Fruit fly (Drosophila melanogaster) whole organism, prepupa: Measurements from ENCODE around the gene CG1951.

Experiments used
- CG10631 ChIP-seq: fragments of 200-800 bp; sonication (Bioruptor generic); optimal IDR thresholded peaks from 2 replicates; lab custom pipeline; 2016; ENCODE audit warnings: missing biosample characterization, missing genetic modification characterization
- CG10669 ChIP-seq: fragments of 200-800 bp; sonication (Bioruptor generic); optimal IDR thresholded peaks from 3 replicates; lab custom pipeline; 2018; ENCODE audit warnings: missing biosample characterization, mild to moderate bottlenecking, missing genetic modification characterization, moderate library complexity
- CG11762 ChIP-seq: fragments of 200-800 bp; sonication (Bioruptor generic); optimal IDR thresholded peaks from 3 replicates; lab custom pipeline; 2016; ENCODE audit warnings: missing biosample characterization, missing genetic modification characterization; ENCODE audit not compliant: insufficient read depth
- CG11902 ChIP-seq: fragments of 200-800 bp; sonication (Bioruptor generic); optimal IDR thresholded peaks from 3 replicates; lab custom pipeline; 2016; ENCODE audit warnings: missing biosample characterization, missing genetic modification characterization
- CG15336 ChIP-seq: fragments of 200-800 bp; sonication (Bioruptor generic); IDR thresholded peaks from 2 replicates; pipeline ENCODE4 v1.3.6; 2022; ENCODE audit warnings: missing biosample characterization, missing genetic modification characterization
- CG16779 ChIP-seq: fragments of 200-800 bp; sonication (Bioruptor generic); optimal IDR thresholded peaks from 3 replicates; lab custom pipeline; 2017; ENCODE audit warnings: missing biosample characterization, mild to moderate bottlenecking, missing genetic modification characterization
- CG31627 ChIP-seq: fragments of 200-800 bp; sonication (Bioruptor generic); optimal IDR thresholded peaks from 3 replicates; lab custom pipeline; 2016; ENCODE audit warnings: missing biosample characterization, missing genetic modification characterization
- CG32006 ChIP-seq: fragments of 200-800 bp; sonication (Bioruptor generic); optimal IDR thresholded peaks from 3 replicates; lab custom pipeline; 2017; ENCODE audit warnings: missing biosample characterization, mild to moderate bottlenecking, missing genetic modification characterization
- CG34406 ChIP-seq: fragments of 200-800 bp; sonication (Bioruptor generic); optimal IDR thresholded peaks from 3 replicates; lab custom pipeline; 2016; ENCODE audit warnings: missing biosample characterization, missing genetic modification characterization
- CG4318 ChIP-seq: fragments of 200-800 bp; sonication (Bioruptor generic); optimal IDR thresholded peaks from 3 replicates; lab custom pipeline; 2017; ENCODE audit warnings: missing biosample characterization, mild to moderate bottlenecking, missing genetic modification characterization
- CG6808 ChIP-seq: fragments of 200-800 bp; sonication (Bioruptor generic); optimal IDR thresholded peaks from 3 replicates; lab custom pipeline; 2017; ENCODE audit warnings: missing biosample characterization, missing genetic modification characterization, mild to moderate bottlenecking, moderate library complexity, missing genetic modification reagents
- CG6854 ChIP-seq: fragments of 200-800 bp; sonication (Bioruptor generic); optimal IDR thresholded peaks from 2 replicates; lab custom pipeline; 2017; ENCODE audit warnings: missing biosample characterization, mild to moderate bottlenecking, missing genetic modification characterization
- CG7368 ChIP-seq: fragments of 200-800 bp; sonication (Bioruptor generic); optimal IDR thresholded peaks from 3 replicates; lab custom pipeline; 2016; ENCODE audit warnings: missing biosample characterization, missing genetic modification characterization
- CG8119 ChIP-seq: fragments of 200-800 bp; sonication (Bioruptor generic); IDR thresholded peaks from 3 replicates; pipeline ENCODE4 v1.3.6; 2022; ENCODE audit warnings: missing biosample characterization, missing genetic modification characterization
- CG8319 ChIP-seq: fragments of 200-800 bp; sonication (Bioruptor generic); optimal IDR thresholded peaks from 3 replicates; lab custom pipeline; 2016; ENCODE audit warnings: missing biosample characterization, missing genetic modification characterization
- CG8632 ChIP-seq: fragments of 200-800 bp; sonication (Bioruptor generic); optimal IDR thresholded peaks from 3 replicates; lab custom pipeline; 2016; ENCODE audit warnings: missing biosample characterization, missing genetic modification characterization
- CG9139 ChIP-seq: fragments of 200-800 bp; sonication (Bioruptor generic); optimal IDR thresholded peaks from 3 replicates; lab custom pipeline; 2017; ENCODE audit warnings: missing biosample characterization, mild to moderate bottlenecking, missing genetic modification characterization
- Eip75B ChIP-seq: fragments of 200-800 bp; sonication (Bioruptor generic); optimal IDR thresholded peaks from 3 replicates; lab custom pipeline; 2016; ENCODE audit warnings: missing biosample characterization, missing genetic modification characterization
- Eip78C ChIP-seq: fragments of 200-800 bp; sonication (Bioruptor generic); peaks from one replicate; lab custom pipeline; 2016; ENCODE audit warnings: missing biosample characterization, missing genetic modification characterization
- Ets96B ChIP-seq: fragments of 200-800 bp; optimal IDR thresholded peaks from 2 replicates; lab custom pipeline; 2019; ENCODE audit warnings: missing biosample characterization, mild to moderate bottlenecking, missing genetic modification characterization, moderate library complexity
- Gug ChIP-seq: fragments of 200-800 bp; sonication (Bioruptor generic); IDR thresholded peaks from 2 replicates; pipeline ENCODE4 v1.3.6; 2022; ENCODE audit warnings: missing biosample characterization, missing genetic modification characterization
- Hr38 ChIP-seq: sonication (Bioruptor generic); optimal IDR thresholded peaks from 2 replicates; lab custom pipeline; 2016; ENCODE audit warnings: missing biosample characterization, missing genetic modification characterization
- Hr39 ChIP-seq: fragments of 200-800 bp; sonication (Bioruptor generic); optimal IDR thresholded peaks from 2 replicates; lab custom pipeline; 2016; ENCODE audit warnings: missing biosample characterization, missing genetic modification characterization
- Hr4 ChIP-seq: fragments of 200-800 bp; sonication (Bioruptor generic); optimal IDR thresholded peaks from 3 replicates; lab custom pipeline; 2016; ENCODE audit warnings: missing biosample characterization, missing genetic modification characterization
- Met ChIP-seq: fragments of 200-800 bp; sonication (Bioruptor generic); optimal IDR thresholded peaks from 3 replicates; lab custom pipeline; 2016; ENCODE audit warnings: missing biosample characterization, missing genetic modification characterization
- OdsH ChIP-seq: fragments of 200-800 bp; sonication (Bioruptor generic); optimal IDR thresholded peaks from 3 replicates; lab custom pipeline; 2016; ENCODE audit warnings: missing biosample characterization, missing genetic modification characterization
- Smox ChIP-seq: fragments of 200-800 bp; sonication (Bioruptor generic); optimal IDR thresholded peaks from 3 replicates; lab custom pipeline; 2016; ENCODE audit warnings: missing biosample characterization, missing genetic modification characterization
- Sox102F ChIP-seq: fragments of 200-800 bp; sonication (Bioruptor generic); optimal IDR thresholded peaks from 2 replicates; lab custom pipeline; 2016; ENCODE audit warnings: missing biosample characterization, mild to moderate bottlenecking, missing genetic modification characterization
- Sox14 ChIP-seq: fragments of 200-800 bp; sonication (Bioruptor generic); optimal IDR thresholded peaks from 3 replicates; lab custom pipeline; 2016; ENCODE audit warnings: missing biosample characterization, missing genetic modification characterization
- Sox15 ChIP-seq: fragments of 200-800 bp; sonication (Bioruptor generic); optimal IDR thresholded peaks from 3 replicates; lab custom pipeline; 2016; ENCODE audit warnings: missing biosample characterization, missing genetic modification characterization
- acj6 ChIP-seq: fragments of 200-800 bp; sonication (Bioruptor generic); optimal IDR thresholded peaks from 3 replicates; lab custom pipeline; 2016; ENCODE audit warnings: missing biosample characterization, missing genetic modification characterization
- cyc ChIP-seq: fragments of 200-800 bp; sonication (Bioruptor generic); optimal IDR thresholded peaks from 3 replicates; lab custom pipeline; 2016; ENCODE audit warnings: missing biosample characterization, missing genetic modification characterization
- dsx ChIP-seq: fragments of 200-800 bp; optimal IDR thresholded peaks from 3 replicates; lab custom pipeline; 2019; ENCODE audit warnings: missing biosample characterization, mild to moderate bottlenecking, missing genetic modification characterization, moderate library complexity; ENCODE audit not compliant: poor library complexity, severe bottlenecking
- eg ChIP-seq: fragments of 200-800 bp; sonication (Bioruptor generic); IDR thresholded peaks from 3 replicates; pipeline ENCODE4 v1.3.6; 2022; ENCODE audit warnings: missing biosample characterization, missing genetic modification characterization
- esn ChIP-seq: fragments of 200-800 bp; sonication (Bioruptor generic); optimal IDR thresholded peaks from 2 replicates; lab custom pipeline; 2016; ENCODE audit warnings: missing biosample characterization, mild to moderate bottlenecking, missing genetic modification characterization, moderate library complexity
- fd59A ChIP-seq: fragments of 200-800 bp; sonication (Bioruptor generic); optimal IDR thresholded peaks from 2 replicates; lab custom pipeline; 2017; ENCODE audit warnings: missing biosample characterization, mild to moderate bottlenecking, missing genetic modification characterization, missing genetic modification reagents
- fkh ChIP-seq: fragments of 200-800 bp; sonication (Bioruptor generic); optimal IDR thresholded peaks from 3 replicates; lab custom pipeline; 2017; ENCODE audit warnings: missing biosample characterization, mild to moderate bottlenecking, missing genetic modification characterization, moderate library complexity
- lz ChIP-seq: fragments of 200-800 bp; sonication (Bioruptor generic); optimal IDR thresholded peaks from 3 replicates; lab custom pipeline; 2016; ENCODE audit warnings: missing biosample characterization, missing genetic modification characterization
- net ChIP-seq: fragments of 200-800 bp; sonication (Bioruptor generic); optimal IDR thresholded peaks from 3 replicates; lab custom pipeline; 2016; ENCODE audit warnings: missing biosample characterization, missing genetic modification characterization
- salr ChIP-seq, 2 experiments: fragments of 200-800 bp; sonication (Bioruptor generic); optimal IDR thresholded peaks; 3 replicates each; lab custom pipeline; 2016 to 2018; ENCODE audit warnings: missing biosample characterization in 2 of 2, missing genetic modification characterization in 2 of 2, mild to moderate bottlenecking in 1 of 2
- ss ChIP-seq, 2 experiments: fragments of 200-800 bp; sonication (Bioruptor generic); optimal IDR thresholded peaks; 2 replicates in 1 of 2; 3 replicates in 1 of 2; lab custom pipeline; 2017 to 2018; ENCODE audit warnings: mild to moderate bottlenecking in 2 of 2, missing biosample characterization in 2 of 2, missing genetic modification characterization in 2 of 2, moderate library complexity in 1 of 2
- svp ChIP-seq: fragments of 200-800 bp; sonication (Bioruptor generic); peaks from one replicate; lab custom pipeline; 2016; ENCODE audit warnings: missing biosample characterization, missing genetic modification characterization
- topi ChIP-seq: fragments of 200-800 bp; sonication (Bioruptor generic); optimal IDR thresholded peaks from 3 replicates; lab custom pipeline; 2016; ENCODE audit warnings: missing biosample characterization, missing genetic modification characterization
- vri ChIP-seq: fragments of 200-800 bp; sonication (Bioruptor generic); optimal IDR thresholded peaks from 3 replicates; lab custom pipeline; 2016; ENCODE audit warnings: missing biosample characterization, mild to moderate bottlenecking, missing genetic modification characterization

Gene CG1951

dm6 chr3R:29068430-29069207 lies 41.6 kb downstream of the CG1951 start:
- TF ChIP-seq CG6808 (GFP tag; lab: Kevin White, UChicago) (no peak), Eip78C (GFP tag; lab: Kevin White, UChicago) (peak; percentile 35), topi (GFP tag; lab: Kevin White, UChicago) (peak; percentile 6), Sox15 (GFP tag; lab: Kevin White, UChicago) (no peak), Hr39 (GFP tag; lab: Kevin White, UChicago) (peak; percentile 7), Ets96B (tag; lab: Kevin White, UChicago) (no peak), CG10631 (GFP tag; lab: Kevin White, UChicago) (no peak), CG8119 (peak; percentile 35; the same call in 1 of the 3 replicates), esn (GFP tag; lab: Kevin White, UChicago) (peak; percentile 37), CG16779 (tag; lab: Kevin White, UChicago) (no peak), Smox (no peak), Hr4 (peak; percentile 23), eg (peak; percentile 49; the same call in 1 of the 3 replicates), fkh (GFP tag; lab: Kevin White, UChicago) (no peak), Hr38 (GFP tag; lab: Kevin White, UChicago) (no peak), CG31627 (GFP tag; lab: Kevin White, UChicago) (peak; percentile 14), OdsH (GFP tag; lab: Kevin White, UChicago) (no peak), lz (GFP tag; lab: Kevin White, UChicago) (no peak), CG11762 (peak; percentile 2), CG6854 (GFP tag; lab: Kevin White, UChicago) (no peak), acj6 (GFP tag; lab: Kevin White, UChicago) (peak; percentile 8), ss (GFP tag; optimal IDR thresholded peaks at IDR 0.05; lab: Kevin White, UChicago) (no peak), Met (peak; percentile 23), CG34406 (GFP tag; lab: Kevin White, UChicago) (no peak), CG32006 (GFP tag; lab: Kevin White, UChicago) (peak; percentile 32), CG4318 (GFP tag; lab: Kevin White, UChicago) (no peak), vri (GFP tag; lab: Kevin White, UChicago) (peak; percentile 12), Gug (no peak), CG15336 (peak; percentile 34; the same call in 1 of the 2 replicates), dsx (GFP tag; lab: Kevin White, UChicago) (no peak), cyc (GFP tag; lab: Kevin White, UChicago) (no peak)

DNA sequence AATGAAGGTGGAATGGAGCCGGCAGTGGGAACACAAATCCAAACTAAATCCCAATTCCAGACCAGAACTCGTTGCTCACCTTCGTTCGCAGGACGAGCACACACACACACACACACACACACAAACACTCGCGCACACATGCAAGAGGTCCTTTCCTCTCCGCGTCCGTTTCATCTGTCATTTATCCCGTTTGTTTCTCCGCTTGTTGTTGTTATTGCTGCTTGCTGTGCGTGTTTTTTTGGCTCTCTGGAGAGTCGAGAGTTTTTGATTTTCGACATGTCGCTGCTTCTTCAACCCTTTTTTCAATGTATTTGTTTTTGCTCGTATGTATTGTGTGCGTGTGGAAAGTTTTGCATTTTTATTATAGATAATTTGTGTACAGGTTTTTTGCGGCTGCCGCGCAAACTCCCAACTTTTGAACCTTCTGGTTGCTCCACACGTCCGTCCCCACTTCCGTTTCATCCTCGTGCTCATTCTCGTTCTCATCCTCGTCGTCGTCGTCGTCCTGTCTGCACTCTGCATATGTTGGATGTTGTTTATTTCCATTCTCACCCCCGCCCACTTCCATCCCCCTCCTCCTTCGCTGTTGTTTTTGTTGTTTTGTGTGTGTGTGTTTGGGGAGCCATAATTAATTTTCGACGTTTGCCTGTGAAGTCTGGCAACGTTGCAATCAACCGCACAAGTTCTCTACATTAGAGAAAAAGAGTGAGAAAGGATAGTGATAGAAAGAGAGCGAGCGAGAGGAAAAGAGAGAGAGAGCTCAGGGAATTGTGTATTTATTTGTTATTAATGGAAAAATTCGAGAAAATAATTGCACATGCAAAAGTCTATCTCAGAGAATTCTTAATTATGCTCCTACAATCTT lies 42.4 kb downstream of the CG1951 start:
- TF ChIP-seq net (GFP tag; lab: Kevin White, UChicago) (no peak), CG8632 (GFP tag; lab: Kevin White, UChicago) (no peak), ss (GFP tag; optimal IDR thresholded peaks at IDR 0.05; lab: Kevin White, UChicago) (no peak), CG8119 (no peak), CG9139 (GFP tag; lab: Kevin White, UChicago) (no peak), CG15336 (no peak), Smox (no peak), salr (GFP tag; optimal IDR thresholded peaks at IDR 0.05; lab: Kevin White, UChicago) (no peak), Eip75B (GFP tag; lab: Kevin White, UChicago) (no peak), CG11762 (no peak), Hr4 (no peak), eg (0 out of 3 replicates have a peak, but pooled peaks have one; percentile 0), lz (GFP tag; lab: Kevin White, UChicago) (no peak), CG8319 (GFP tag; lab: Kevin White, UChicago) (no peak), CG10669 (no peak), fd59A (GFP tag; lab: Kevin White, UChicago) (no peak), OdsH (GFP tag; lab: Kevin White, UChicago) (no peak), svp (GFP tag; lab: Kevin White, UChicago) (peak; percentile 47), CG6854 (GFP tag; lab: Kevin White, UChicago) (peak; percentile 17), esn (GFP tag; lab: Kevin White, UChicago) (no peak), CG7368 (GFP tag; lab: Kevin White, UChicago) (no peak), Sox14 (GFP tag; lab: Kevin White, UChicago) (no peak), Sox102F (no peak), CG11902 (GFP tag; lab: Kevin White, UChicago) (no peak), Ets96B (tag; lab: Kevin White, UChicago) (no peak), Eip78C (GFP tag; lab: Kevin White, UChicago) (peak; percentile 30)
